Fruit fly (Drosophila melanogaster) S2 (cell line): Measurements from ENCODE around the gene CG44303.

Experiments
- CG8478 ChIP-seq: fragments of >200 bp; optimal IDR thresholded peaks from 2 replicates; lab custom pipeline; 2018
- CTCF ChIP-seq, 2 experiments: fragments of >200 bp; optimal IDR thresholded peaks; 2 replicates each; lab custom pipeline; 2018

DNA sequence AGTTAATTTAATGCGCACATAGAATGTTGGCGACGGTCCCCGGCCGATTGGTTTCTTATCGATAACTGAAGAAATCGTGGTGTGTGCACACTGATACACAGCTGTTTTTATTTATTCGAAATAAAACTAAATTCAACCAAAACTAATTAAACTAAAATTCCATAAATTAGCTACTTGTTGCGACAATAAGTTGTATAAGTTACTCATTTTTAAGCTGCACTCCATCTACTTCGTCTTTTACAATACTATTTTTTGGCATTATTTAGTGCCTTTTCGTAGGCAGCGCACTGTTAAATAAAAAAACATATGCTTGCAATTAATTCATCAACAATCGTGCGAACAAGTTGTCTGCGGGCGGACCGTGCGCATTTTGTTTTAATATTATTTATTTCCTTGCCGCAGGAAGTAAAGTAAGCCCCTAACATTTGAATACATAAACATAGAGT, 25.8 kb downstream of the CG44303 start, which contains the start of the genes CG3224 and Ctr1A:
- no peak for TF ChIP-seq CG8478
- no peak for TF ChIP-seq CTCF (optimal IDR thresholded peaks at IDR 0.05; lab: Kevin White, UChicago)
